In genomic region chrIV:12849030-12849560, ce11 we compare ENCODE assay signal across 6 worm cellular contexts.
TF ChIP-seq lines count a peak whose summit lies in the region.

Gene srf-3 (plus strand): TSS chrIV:12849510.

TF ChIP-seq in whole organism, L1 larva, 84 proteins besides CTCF, POLR2A, EP300 and RAD21:
- TF ChIP-seq ceh-82 (tag; optimal IDR thresholded peaks at IDR 0.05; lab: Kevin White, UChicago) (peak in 1 of 3 experiments; percentile 16), ztf-4 (tag; optimal IDR thresholded peaks at IDR 0.05; lab: Kevin White, UChicago) (no peak), grh-1 (GFP tag; IDR thresholded peaks at IDR 0.05; lab: Robert Waterston, UW) (no peak), efl-1 (optimal IDR thresholded peaks at IDR 0.05; lab: Kevin White, UChicago) (peak; percentile 6 to 42), efl-1 (GFP tag; optimal IDR thresholded peaks at IDR 0.05 in 1 of 2; lab: Kevin White, UChicago) (no peak), swsn-7 (tag; optimal IDR thresholded peaks at IDR 0.05; lab: Kevin White, UChicago) (no peak), lin-35 (GFP tag; optimal IDR thresholded peaks at IDR 0.05; lab: Kevin White, UChicago) (no peak), ztf-11 (tag; optimal IDR thresholded peaks at IDR 0.05; lab: Kevin White, UChicago) (no peak), rnt-1 (tag; optimal IDR thresholded peaks at IDR 0.05; lab: Kevin White, UChicago) (no peak), hlh-17 (GFP tag; optimal IDR thresholded peaks at IDR 0.05; lab: Kevin White, UChicago; ENCODE audit: borderline replicate concordance) (no peak), unc-130 (tag; optimal IDR thresholded peaks at IDR 0.05; lab: Kevin White, UChicago) (no peak), tlp-1 (tag; optimal IDR thresholded peaks at IDR 0.05; lab: Kevin White, UChicago) (no peak), dpl-1 (GFP tag; optimal IDR thresholded peaks at IDR 0.05; lab: Kevin White, UChicago) (peak in 1 of 3 experiments; percentile 5), elt-2 (tag; optimal IDR thresholded peaks at IDR 0.05; lab: Kevin White, UChicago) (no peak)

TF ChIP-seq in whole organism, L2 larva, 48 proteins besides CTCF, POLR2A, EP300 and RAD21 (continues in another document):
- TF ChIP-seq crh-2 (tag; optimal IDR thresholded peaks at IDR 0.05; lab: Kevin White, UChicago) (peak; percentile 63), unc-55 (GFP tag; optimal IDR thresholded peaks at IDR 0.05; lab: Kevin White, UChicago) (peak; percentile 24), ztf-1 (GFP tag; conservative IDR thresholded peaks at IDR 0.05; lab: Robert Waterston, UW) (no peak), ceh-82 (tag; optimal IDR thresholded peaks at IDR 0.05; lab: Kevin White, UChicago) (no peak), unc-39 (tag; optimal IDR thresholded peaks at IDR 0.05; lab: Kevin White, UChicago) (no peak), sem-4 (tag; optimal IDR thresholded peaks at IDR 0.05; lab: Kevin White, UChicago) (no peak), ama-1 (optimal IDR thresholded peaks at IDR 0.05; lab: Kevin White, UChicago) (no peak), peb-1 (tag; optimal IDR thresholded peaks at IDR 0.05; lab: Kevin White, UChicago) (no peak), F13H6.1 (tag; optimal IDR thresholded peaks at IDR 0.05; lab: Kevin White, UChicago) (no peak), nhr-25 (tag; optimal IDR thresholded peaks at IDR 0.05; lab: Kevin White, UChicago) (peak; percentile 20), nhr-237 (tag; optimal IDR thresholded peaks at IDR 0.05; lab: Kevin White, UChicago) (no peak), nhr-10 (tag; optimal IDR thresholded peaks at IDR 0.05; lab: Kevin White, UChicago) (no peak), C34F6.9 (tag; optimal IDR thresholded peaks at IDR 0.05; lab: Kevin White, UChicago) (peak; percentile 34), ztf-11 (tag; optimal IDR thresholded peaks at IDR 0.05; lab: Kevin White, UChicago) (no peak), skn-1 (tag; optimal IDR thresholded peaks at IDR 0.05; lab: Kevin White, UChicago) (no peak), nhr-23 (tag; optimal IDR thresholded peaks at IDR 0.05; lab: Kevin White, UChicago) (no peak), lsy-2 (tag; optimal IDR thresholded peaks at IDR 0.05; lab: Kevin White, UChicago) (peak in 1 of 2 experiments; percentile 2)

TF ChIP-seq in whole organism, L3 larva, 47 proteins besides CTCF, POLR2A, EP300 and RAD21:
- TF ChIP-seq hmg-11 (tag; optimal IDR thresholded peaks at IDR 0.05; lab: Kevin White, UChicago) = peak; percentile 11
- no peak for TF ChIP-seq ceh-28 (tag; optimal IDR thresholded peaks at IDR 0.05; lab: Kevin White, UChicago)
- peak; percentile 26 for TF ChIP-seq nfya-1 (tag; optimal IDR thresholded peaks at IDR 0.05; lab: Kevin White, UChicago; ENCODE audit: insufficient read depth)
- TF ChIP-seq pha-4 (tag; optimal IDR thresholded peaks at IDR 0.05; lab: Kevin White, UChicago) = peak; percentile 39

TF ChIP-seq in whole organism, L4 larva, 104 proteins besides CTCF, POLR2A, EP300 and RAD21 (continues in another document):
- TF ChIP-seq ceh-82 (tag; optimal IDR thresholded peaks at IDR 0.05; lab: Kevin White, UChicago) (no peak), snpc-4 (tag; optimal IDR thresholded peaks at IDR 0.05; lab: Kevin White, UChicago) (no peak), mes-2 (tag; optimal IDR thresholded peaks at IDR 0.05; lab: Kevin White, UChicago; ENCODE audit: poor library complexity, severe bottlenecking) (peak; percentile 4), lin-1 (GFP tag; IDR thresholded peaks at IDR 0.05; lab: Robert Waterston, UW) (no peak), daf-16 (GFP tag; optimal IDR thresholded peaks at IDR 0.05; lab: Kevin White, UChicago) (no peak), daf-16 (tag; optimal IDR thresholded peaks at IDR 0.05; lab: Kevin White, UChicago) (peak; percentile 12), nhr-41 (GFP tag; IDR thresholded peaks at IDR 0.05; lab: Robert Waterston, UW) (no peak), T20F7.1 (GFP tag; optimal IDR thresholded peaks at IDR 0.05; lab: Kevin White, UChicago) (no peak), hmg-1.1 (GFP tag; IDR thresholded peaks at IDR 0.05; lab: Robert Waterston, UW) (peak; percentile 32; the same call in 1 of the 2 replicates), nhr-6 (tag; optimal IDR thresholded peaks at IDR 0.05; lab: Kevin White, UChicago) (no peak), ama-1 (optimal IDR thresholded peaks at IDR 0.05; lab: Kevin White, UChicago) (no peak), daf-12 (tag; optimal IDR thresholded peaks at IDR 0.05; lab: Kevin White, UChicago) (no peak), lin-13 (GFP tag; optimal IDR thresholded peaks at IDR 0.05; lab: Kevin White, UChicago) (no peak), lsy-2 (tag; optimal IDR thresholded peaks at IDR 0.05; lab: Kevin White, UChicago) (peak in 1 of 2 experiments; percentile 12), mep-1 (tag; optimal IDR thresholded peaks at IDR 0.05; lab: Kevin White, UChicago) (no peak), dve-1 (tag; optimal IDR thresholded peaks at IDR 0.05; lab: Kevin White, UChicago; ENCODE audit: insufficient read depth) (peak; percentile 24), madf-9 (GFP tag; conservative IDR thresholded peaks at IDR 0.05; lab: Robert Waterston, UW) (no peak), lin-15B (tag; optimal IDR thresholded peaks at IDR 0.05; lab: Kevin White, UChicago) (no peak), spr-1 (tag; optimal IDR thresholded peaks at IDR 0.05; lab: Kevin White, UChicago) (no peak), arid-1 (GFP tag; conservative IDR thresholded peaks at IDR 0.05; lab: Robert Waterston, UW) (no peak), Y48G9A.11 (GFP tag; IDR thresholded peaks at IDR 0.05; lab: Robert Waterston, UW) (no peak)

TF ChIP-seq in whole organism, mixed stage, embryonic, 35 proteins besides CTCF, POLR2A, EP300 and RAD21:
- TF ChIP-seq ces-1 (GFP tag; optimal IDR thresholded peaks at IDR 0.05; lab: Kevin White, UChicago) (peak; percentile 16), pha-4 (tag; optimal IDR thresholded peaks at IDR 0.05; lab: Kevin White, UChicago) (no peak)
TF ChIP-seq in whole organism, mixed stage, embryonic: peak in this region for 1.

TF ChIP-seq in whole organism, young adult, 124 proteins besides CTCF, POLR2A, EP300 and RAD21:
- TF ChIP-seq B0035.1 (tag; optimal IDR thresholded peaks at IDR 0.05; lab: Kevin White, UChicago) = no peak
- TF ChIP-seq nfya-2 (GFP tag; IDR thresholded peaks at IDR 0.05; lab: Robert Waterston, UW) = no peak
- TF ChIP-seq ceh-100 (GFP tag; IDR thresholded peaks at IDR 0.05; lab: Robert Waterston, UW) = no peak
- peak; percentile 59; the same call in 1 of the 2 replicates for TF ChIP-seq hmg-1.2 (GFP tag; IDR thresholded peaks at IDR 0.05; lab: Robert Waterston, UW)
- no peak for TF ChIP-seq F39B2.1 (GFP tag; IDR thresholded peaks at IDR 0.05; lab: Robert Waterston, UW)
- no peak for TF ChIP-seq ama-1 (optimal IDR thresholded peaks at IDR 0.05; lab: Kevin White, UChicago)
- no peak for TF ChIP-seq ama-1 (GFP tag; optimal IDR thresholded peaks at IDR 0.05; lab: Kevin White, UChicago)
- no peak for TF ChIP-seq somi-1 (GFP tag; optimal IDR thresholded peaks at IDR 0.05; lab: Kevin White, UChicago)
